Worm (Caenorhabditis elegans) whole organism, L1 larva: ENCODE results near the gene C17A2.4.
A peak's percentile ranks its signal among the peaks of the same experiment; 100 is the strongest.

Experiments
- aly-2 ChIP-seq: fragments of 150-350 bp; optimal IDR thresholded peaks from 2 replicates; lab custom pipeline; 2014; ENCODE audit warnings: missing biosample characterization, missing genetic modification characterization
- blmp-1 ChIP-seq: fragments of 150-350 bp; optimal IDR thresholded peaks from 2 replicates; lab custom pipeline; 2014; ENCODE audit warnings: missing biosample characterization, missing genetic modification characterization
- elt-2 ChIP-seq: sonication (generic microtip); optimal IDR thresholded peaks from 2 replicates; lab custom pipeline; 2016; ENCODE audit warnings: missing genetic modification characterization, mild to moderate bottlenecking, inconsistent platforms, missing compliant biosample characterization, missing genetic modification reagents
- elt-3 ChIP-seq, 6 experiments: fragments of 150-350 bp in 1 of 6; sonication (generic microtip); optimal IDR thresholded peaks; 2 replicates each; lab custom pipeline; 2017 to 2018; ENCODE audit warnings: missing biosample characterization in 6 of 6, missing genetic modification characterization in 6 of 6, inconsistent platforms in 1 of 6
- fkh-10 ChIP-seq: sonication (generic microtip); optimal IDR thresholded peaks from 2 replicates; lab custom pipeline; 2017; ENCODE audit warnings: missing biosample characterization, missing genetic modification reagents, missing genetic modification characterization
- lin-35 ChIP-seq, 2 experiments: fragments of 150-350 bp; optimal IDR thresholded peaks; 2 replicates each; lab custom pipeline; 2014; ENCODE audit warnings: missing biosample characterization in 2 of 2, missing genetic modification characterization in 2 of 2, missing genetic modification reagents in 2 of 2
- mef-2 ChIP-seq: fragments of 150-350 bp; optimal IDR thresholded peaks from 2 replicates; lab custom pipeline; 2014; ENCODE audit warnings: missing biosample characterization, missing genetic modification characterization
- nhr-12 ChIP-seq: sonication (generic microtip); optimal IDR thresholded peaks from 2 replicates; lab custom pipeline; 2017; ENCODE audit warnings: missing biosample characterization, missing genetic modification characterization
- nhr-76 ChIP-seq: sonication (generic microtip); optimal IDR thresholded peaks from 2 replicates; lab custom pipeline; 2017; ENCODE audit warnings: missing biosample characterization, missing genetic modification characterization
- rnt-1 ChIP-seq: sonication (generic microtip); optimal IDR thresholded peaks from 2 replicates; lab custom pipeline; 2016; ENCODE audit warnings: mild to moderate bottlenecking, missing genetic modification characterization, moderate library complexity, missing compliant biosample characterization
- unc-130 ChIP-seq: fragments of 150-350 bp; optimal IDR thresholded peaks from 2 replicates; lab custom pipeline; 2017; ENCODE audit warnings: missing biosample characterization, missing genetic modification characterization, inconsistent platforms
- ztf-4 ChIP-seq: fragments of 150-350 bp; optimal IDR thresholded peaks from 2 replicates; lab custom pipeline; 2014; ENCODE audit warnings: missing biosample characterization, missing genetic modification characterization

DNA sequence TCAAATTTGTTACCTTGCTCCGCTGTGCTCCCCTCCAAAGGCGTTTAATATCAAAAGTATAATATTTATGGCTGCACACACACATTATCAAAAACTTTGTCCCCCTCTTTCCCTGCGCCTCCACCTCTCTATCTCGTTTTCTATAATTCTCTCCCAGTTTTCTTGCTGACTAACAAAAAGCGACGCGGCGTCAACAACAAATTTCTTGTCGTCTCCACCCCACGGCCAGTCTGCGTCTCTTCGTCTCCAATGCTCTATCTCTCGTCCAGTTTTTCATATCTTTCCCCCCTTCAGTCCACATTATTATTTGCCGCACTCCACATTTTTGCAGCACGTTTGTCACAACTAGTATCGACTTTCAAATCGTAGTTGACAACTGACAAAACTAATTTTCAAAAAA, 29.1 kb upstream of the C17A2.4 start:
- no peak for TF ChIP-seq mef-2 (tag; lab: Kevin White, UChicago)
- TF ChIP-seq elt-3 (tag; optimal IDR thresholded peaks at IDR 0.05; lab: Kevin White, UChicago): no peak
- TF ChIP-seq lin-35 (GFP tag; optimal IDR thresholded peaks at IDR 0.05; lab: Kevin White, UChicago): peak; percentile 44 to 46
- peak; percentile 73 for TF ChIP-seq elt-2 (tag; lab: Kevin White, UChicago)
- TF ChIP-seq fkh-10 (GFP tag; lab: Kevin White, UChicago): no peak
- TF ChIP-seq blmp-1 (tag; lab: Kevin White, UChicago): peak; percentile 20
- no peak for TF ChIP-seq unc-130
- TF ChIP-seq aly-2 (tag; lab: Kevin White, UChicago): no peak
- TF ChIP-seq nhr-76: no peak
- no peak for TF ChIP-seq ztf-4 (tag; lab: Kevin White, UChicago)
- TF ChIP-seq nhr-12 (tag; lab: Kevin White, UChicago): no peak
- TF ChIP-seq rnt-1 (tag; lab: Kevin White, UChicago): peak; percentile 30
